Worm (Caenorhabditis elegans) whole organism, L1 larva: ENCODE results near the gene wapl-1.
A peak's percentile ranks its signal among the peaks of the same experiment; 100 is the strongest.

ENCODE experiments used
- C04F5.9 ChIP-seq: sonication (generic microtip); optimal IDR thresholded peaks from 2 replicates; lab custom pipeline; 2016; ENCODE audit warnings: missing genetic modification characterization, missing compliant biosample characterization
- C34B4.2 ChIP-seq: sonication (generic microtip); optimal IDR thresholded peaks from 2 replicates; lab custom pipeline; 2017; ENCODE audit warnings: mild to moderate bottlenecking, missing genetic modification characterization, missing compliant biosample characterization
- F16B12.6 ChIP-seq: fragments of 150-350 bp; optimal IDR thresholded peaks from 2 replicates; lab custom pipeline; 2014; ENCODE audit warnings: missing biosample characterization, missing genetic modification characterization
- alr-1 ChIP-seq: fragments of 200-800 bp; sonication (Bioruptor generic); optimal IDR thresholded peaks from 2 replicates; lab custom pipeline; 2018; ENCODE audit warnings: borderline replicate concordance, mild to moderate bottlenecking, missing genetic modification characterization, missing compliant biosample characterization
- ama-1 ChIP-seq: fragments of 150-350 bp; optimal IDR thresholded peaks from 2 replicates; lab custom pipeline; 2014
- blmp-1 ChIP-seq: fragments of 150-350 bp; optimal IDR thresholded peaks from 2 replicates; lab custom pipeline; 2014; ENCODE audit warnings: missing biosample characterization, missing genetic modification characterization
- ceh-8 ChIP-seq: fragments of 200-800 bp; sonication (Bioruptor generic); optimal IDR thresholded peaks from 2 replicates; lab custom pipeline; 2018; ENCODE audit warnings: mild to moderate bottlenecking, missing genetic modification characterization, moderate library complexity, missing compliant biosample characterization
- ceh-82 ChIP-seq, 3 experiments: fragments of 150-350 bp in 1 of 3; sonication (generic microtip) in 2 of 3; optimal IDR thresholded peaks; 2 replicates each; lab custom pipeline; 2014 to 2017; ENCODE audit warnings: missing biosample characterization in 3 of 3, missing genetic modification characterization in 3 of 3
- ces-1 ChIP-seq: fragments of 150-350 bp; optimal IDR thresholded peaks from 2 replicates; lab custom pipeline; 2014; ENCODE audit warnings: missing biosample characterization, missing genetic modification reagents, missing genetic modification characterization
- dpl-1 ChIP-seq, 3 experiments: fragments of 150-350 bp in 2 of 3; sonication (generic microtip) in 1 of 3; optimal IDR thresholded peaks; 2 replicates each; lab custom pipeline; 2014 to 2017; ENCODE audit warnings: missing biosample characterization in 3 of 3, missing genetic modification characterization in 3 of 3, missing genetic modification reagents in 3 of 3
- efl-1 ChIP-seq, 4 experiments: fragments of 150-350 bp; optimal IDR thresholded peaks in 3 of 4; peaks in 1 of 4; 1 replicate in 1 of 4; 2 replicates in 3 of 4; lab custom pipeline; 2014; ENCODE audit warnings: missing biosample characterization in 2 of 4, missing genetic modification characterization in 2 of 4, missing genetic modification reagents in 2 of 4
- efl-3 ChIP-seq: fragments of 200-800 bp; sonication (Bioruptor generic); optimal IDR thresholded peaks from 2 replicates; lab custom pipeline; 2018; ENCODE audit warnings: mild to moderate bottlenecking, missing genetic modification characterization, missing compliant biosample characterization
- egl-13 ChIP-seq: sonication (generic microtip); optimal IDR thresholded peaks from 2 replicates; lab custom pipeline; 2016; ENCODE audit warnings: missing genotype, missing genetic modification reagents, missing genetic modification characterization, missing compliant biosample characterization
- elt-2 ChIP-seq: sonication (generic microtip); optimal IDR thresholded peaks from 2 replicates; lab custom pipeline; 2016; ENCODE audit warnings: missing genetic modification characterization, mild to moderate bottlenecking, inconsistent platforms, missing compliant biosample characterization, missing genetic modification reagents
- elt-3 ChIP-seq, 6 experiments: fragments of 150-350 bp in 1 of 6; sonication (generic microtip); optimal IDR thresholded peaks; 2 replicates each; lab custom pipeline; 2017 to 2018; ENCODE audit warnings: missing biosample characterization in 6 of 6, missing genetic modification characterization in 6 of 6, inconsistent platforms in 1 of 6
- fkh-4 ChIP-seq: sonication (generic microtip); optimal IDR thresholded peaks from 2 replicates; lab custom pipeline; 2016; ENCODE audit warnings: missing compliant biosample characterization, missing genetic modification characterization, borderline replicate concordance
- fkh-8 ChIP-seq: sonication (generic microtip); optimal IDR thresholded peaks from 2 replicates; lab custom pipeline; 2016; ENCODE audit warnings: mild to moderate bottlenecking, missing genetic modification characterization, missing compliant biosample characterization
- hpl-2 ChIP-seq: fragments of 150-350 bp; optimal IDR thresholded peaks from 2 replicates; lab custom pipeline; 2014; ENCODE audit warnings: missing biosample characterization, missing genetic modification reagents, missing genetic modification characterization
- irx-1 ChIP-seq: sonication (generic microtip); optimal IDR thresholded peaks from 2 replicates; lab custom pipeline; 2016; ENCODE audit warnings: missing genetic modification characterization, missing compliant biosample characterization
- isw-1 ChIP-seq: fragments of 200-800 bp; sonication (Bioruptor generic); IDR thresholded peaks from 2 replicates; pipeline ENCODE4 v1.3.6; 2022; ENCODE audit warnings: missing genetic modification characterization, missing compliant biosample characterization
- jun-1 ChIP-seq: fragments of 150-350 bp; optimal IDR thresholded peaks from 2 replicates; lab custom pipeline; 2014; ENCODE audit warnings: missing biosample characterization, missing genetic modification reagents, missing genetic modification characterization
- lin-13 ChIP-seq: fragments of 150-350 bp; optimal IDR thresholded peaks from 2 replicates; lab custom pipeline; 2014; ENCODE audit warnings: missing biosample characterization, missing genetic modification reagents, missing genetic modification characterization
- lin-14 ChIP-seq: fragments of 200-800 bp; sonication (Bioruptor generic); optimal IDR thresholded peaks from 2 replicates; lab custom pipeline; 2018; ENCODE audit warnings: mild to moderate bottlenecking, missing genetic modification characterization, moderate library complexity, missing compliant biosample characterization
- lin-15B ChIP-seq: fragments of 150-350 bp; sonication (generic microtip); optimal IDR thresholded peaks from 3 replicates; lab custom pipeline; 2014; ENCODE audit warnings: missing biosample characterization, missing genetic modification characterization
- lin-35 ChIP-seq, 2 experiments: fragments of 150-350 bp; optimal IDR thresholded peaks; 2 replicates each; lab custom pipeline; 2014; ENCODE audit warnings: missing biosample characterization in 2 of 2, missing genetic modification characterization in 2 of 2, missing genetic modification reagents in 2 of 2
- lin-39 ChIP-seq: fragments of 150-350 bp; optimal IDR thresholded peaks from 2 replicates; lab custom pipeline; 2014; ENCODE audit warnings: missing biosample characterization, missing genetic modification reagents, missing genetic modification characterization
- lsy-2 ChIP-seq, 2 experiments: fragments of 150-350 bp; optimal IDR thresholded peaks; 2 replicates each; lab custom pipeline; 2014; ENCODE audit warnings: missing biosample characterization in 2 of 2, missing genetic modification characterization in 2 of 2
- mdl-1 ChIP-seq, 2 experiments: fragments of 150-350 bp; optimal IDR thresholded peaks; 2 replicates each; lab custom pipeline; 2014 to 2017; ENCODE audit warnings: missing biosample characterization in 2 of 2, missing genetic modification characterization in 2 of 2, inconsistent platforms in 1 of 2
- mep-1 ChIP-seq: fragments of 150-350 bp; optimal IDR thresholded peaks from 2 replicates; lab custom pipeline; 2014; ENCODE audit warnings: missing biosample characterization, missing genetic modification characterization
- nhr-11 ChIP-seq: fragments of 150-350 bp; optimal IDR thresholded peaks from 2 replicates; lab custom pipeline; 2014; ENCODE audit warnings: missing biosample characterization, missing genetic modification characterization
- nhr-12 ChIP-seq: sonication (generic microtip); optimal IDR thresholded peaks from 2 replicates; lab custom pipeline; 2017; ENCODE audit warnings: missing biosample characterization, missing genetic modification characterization
- nhr-19 ChIP-seq: fragments of 200-800 bp; sonication (Bioruptor generic); conservative IDR thresholded peaks from 2 replicates; pipeline ENCODE4 v1.3.6; 2022; ENCODE audit warnings: missing genetic modification characterization, missing compliant biosample characterization
- nhr-20 ChIP-seq: sonication (generic microtip); optimal IDR thresholded peaks from 2 replicates; lab custom pipeline; 2016; ENCODE audit warnings: mild to moderate bottlenecking, missing genetic modification characterization, missing compliant biosample characterization
- nhr-28 ChIP-seq: fragments of 150-350 bp; optimal IDR thresholded peaks from 2 replicates; lab custom pipeline; 2014; ENCODE audit warnings: missing biosample characterization, missing genetic modification characterization
- nhr-77 ChIP-seq: fragments of 150-350 bp; optimal IDR thresholded peaks from 2 replicates; lab custom pipeline; 2014; ENCODE audit warnings: missing biosample characterization, missing genetic modification characterization
- pag-3 ChIP-seq: sonication (generic microtip); optimal IDR thresholded peaks from 2 replicates; lab custom pipeline; 2017; ENCODE audit warnings: missing genetic modification characterization, mild to moderate bottlenecking, missing compliant biosample characterization, antibody characterized with exemption, borderline replicate concordance; ENCODE audit not compliant: insufficient read depth
- rnt-1 ChIP-seq: sonication (generic microtip); optimal IDR thresholded peaks from 2 replicates; lab custom pipeline; 2016; ENCODE audit warnings: mild to moderate bottlenecking, missing genetic modification characterization, moderate library complexity, missing compliant biosample characterization
- skn-1 ChIP-seq: fragments of 150-350 bp; optimal IDR thresholded peaks from 2 replicates; lab custom pipeline; 2014; ENCODE audit warnings: missing biosample characterization, missing genetic modification characterization
- snu-23 ChIP-seq: sonication (generic microtip); optimal IDR thresholded peaks from 2 replicates; lab custom pipeline; 2016; ENCODE audit warnings: missing genetic modification characterization, missing compliant biosample characterization
- sup-37 ChIP-seq: fragments of 200-800 bp; sonication (Bioruptor generic); optimal IDR thresholded peaks from 2 replicates; lab custom pipeline; 2018; ENCODE audit warnings: mild to moderate bottlenecking, missing genetic modification characterization, missing compliant biosample characterization
- swsn-7 ChIP-seq: sonication (generic microtip); optimal IDR thresholded peaks from 2 replicates; lab custom pipeline; 2016; ENCODE audit warnings: missing genetic modification characterization, missing compliant biosample characterization
- tbx-2 ChIP-seq: sonication (generic microtip); optimal IDR thresholded peaks from 2 replicates; lab custom pipeline; 2016; ENCODE audit warnings: missing genetic modification characterization, missing compliant biosample characterization
- tlp-1 ChIP-seq: fragments of 150-350 bp; optimal IDR thresholded peaks from 2 replicates; lab custom pipeline; 2014; ENCODE audit warnings: missing biosample characterization, missing genetic modification characterization
- unc-130 ChIP-seq: fragments of 150-350 bp; optimal IDR thresholded peaks from 2 replicates; lab custom pipeline; 2017; ENCODE audit warnings: missing biosample characterization, missing genetic modification characterization, inconsistent platforms
- unc-62 ChIP-seq: fragments of 150-350 bp; optimal IDR thresholded peaks from 2 replicates; lab custom pipeline; 2014; ENCODE audit warnings: missing biosample characterization, missing genetic modification reagents, missing genetic modification characterization
- unc-98 ChIP-seq: fragments of 200-800 bp; sonication (Bioruptor generic); IDR thresholded peaks from 2 replicates; pipeline ENCODE4 v1.3.6; 2022; ENCODE audit warnings: missing genetic modification characterization, missing compliant biosample characterization
- vab-15 ChIP-seq: sonication (generic microtip); optimal IDR thresholded peaks from 2 replicates; lab custom pipeline; 2017; ENCODE audit warnings: missing genotype, mild to moderate bottlenecking, missing genetic modification characterization, missing compliant biosample characterization
- zip-4 ChIP-seq: fragments of 200-800 bp; sonication (Bioruptor generic); optimal IDR thresholded peaks from 2 replicates; lab custom pipeline; 2018; ENCODE audit warnings: mild to moderate bottlenecking, missing genetic modification characterization, moderate library complexity, missing compliant biosample characterization
- ztf-11 ChIP-seq, 2 experiments: sonication (generic microtip); optimal IDR thresholded peaks; 2 replicates each; lab custom pipeline; 2016 to 2017; ENCODE audit warnings: missing genetic modification characterization in 2 of 2, missing biosample characterization in 1 of 2, missing compliant biosample characterization in 1 of 2
- ztf-4 ChIP-seq: fragments of 150-350 bp; optimal IDR thresholded peaks from 2 replicates; lab custom pipeline; 2014; ENCODE audit warnings: missing biosample characterization, missing genetic modification characterization

The wapl-1 gene

DNA sequence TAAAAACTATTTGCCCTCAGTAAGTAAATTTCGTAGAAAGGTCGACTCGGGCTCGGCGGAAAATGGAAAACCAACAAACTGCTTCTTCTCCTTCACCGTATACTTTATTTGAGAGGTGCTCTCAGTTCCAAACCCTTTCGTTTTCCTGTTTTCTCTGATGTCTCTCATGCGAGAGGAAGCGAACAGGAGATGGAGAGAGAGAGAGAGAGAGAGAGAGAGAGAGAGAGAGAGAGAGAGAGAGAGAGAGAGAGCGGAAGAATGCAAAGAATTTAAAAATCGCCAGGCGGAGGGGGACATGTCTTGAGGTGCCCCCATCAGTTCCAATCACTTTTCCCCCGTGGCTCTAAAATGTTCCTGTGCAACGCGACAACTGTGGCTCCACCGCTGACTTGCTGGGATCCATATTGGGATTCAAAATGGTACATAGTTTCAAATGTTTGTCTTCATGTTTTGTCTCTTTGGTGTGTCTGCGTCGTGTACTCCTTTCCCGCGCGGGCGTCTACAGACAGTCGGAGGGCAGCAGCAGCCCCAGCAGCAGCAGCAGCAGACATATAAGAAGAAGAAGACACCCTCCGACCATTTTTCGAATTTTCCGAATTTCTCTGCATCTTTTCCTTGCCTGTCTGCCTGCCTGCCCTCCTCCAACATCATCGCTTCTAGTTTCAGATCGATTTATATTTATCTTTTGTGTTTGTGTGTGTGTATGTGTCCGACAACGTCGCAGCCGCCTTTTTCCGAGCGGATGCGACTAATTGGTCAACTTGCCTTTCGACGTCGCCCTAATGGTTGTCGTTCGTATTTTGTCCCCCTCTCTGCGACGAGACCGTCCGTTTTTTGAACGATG is 9.0 kb upstream of the wapl-1 start, which contains the start of gene R08C7.11:
TSS of gene R08C7.11 (minus strand) at position 608 of the 844 bp plus-strand sequence.
- TF ChIP-seq lin-39 (tag; lab: Kevin White, UChicago) (no peak), C04F5.9 (no peak), nhr-12 (tag; lab: Kevin White, UChicago) (no peak), unc-62 (GFP tag; lab: Kevin White, UChicago) (no peak), isw-1 (GFP tag; lab: Robert Waterston, UW) (no peak), jun-1 (no peak), rnt-1 (tag; lab: Kevin White, UChicago) (peak; percentile 63), ceh-82 (tag; optimal IDR thresholded peaks at IDR 0.05; lab: Kevin White, UChicago) (peak in 1 of 3 experiments; percentile 15), lin-15B (tag; lab: Kevin White, UChicago) (no peak), hpl-2 (GFP tag; lab: Kevin White, UChicago) (no peak), elt-2 (no peak), dpl-1 (GFP tag; optimal IDR thresholded peaks at IDR 0.05; lab: Kevin White, UChicago) (peak; percentile 2 to 16 (median 14)), egl-13 (no peak), zip-4 (GFP tag; lab: Kevin White, UChicago) (no peak), vab-15 (tag; lab: Kevin White, UChicago) (no peak), fkh-8 (tag; lab: Kevin White, UChicago) (no peak), lin-13 (GFP tag; lab: Kevin White, UChicago) (no peak), pag-3 (tag; lab: Kevin White, UChicago) (no peak), lin-35 (GFP tag; optimal IDR thresholded peaks at IDR 0.05; lab: Kevin White, UChicago) (no peak), nhr-19 (GFP tag; lab: Robert Waterston, UW) (peak; percentile 46; the same call in 1 of the 2 replicates), nhr-20 (tag; lab: Kevin White, UChicago) (peak; percentile 6), ama-1 (lab: Kevin White, UChicago) (no peak), tlp-1 (tag; lab: Kevin White, UChicago) (no peak), mep-1 (tag; lab: Kevin White, UChicago) (peak; percentile 28), mdl-1 (tag; optimal IDR thresholded peaks at IDR 0.05; lab: Kevin White, UChicago) (no peak), nhr-77 (tag; lab: Kevin White, UChicago) (peak; percentile 17), irx-1 (no peak), efl-3 (GFP tag; lab: Kevin White, UChicago) (no peak), lsy-2 (tag; optimal IDR thresholded peaks at IDR 0.05; lab: Kevin White, UChicago) (peak; percentile 27 to 30), sup-37 (GFP tag; lab: Kevin White, UChicago) (peak; percentile 34), ceh-8 (GFP tag; lab: Kevin White, UChicago) (no peak), unc-130 (tag; lab: Kevin White, UChicago) (peak; percentile 38), elt-3 (tag; optimal IDR thresholded peaks at IDR 0.05; lab: Kevin White, UChicago) (peak in 2 of 6 experiments; percentile 5 to 66), blmp-1 (peak; percentile 77), alr-1 (tag; lab: Kevin White, UChicago) (no peak), lin-14 (GFP tag; lab: Kevin White, UChicago) (peak; percentile 60), tbx-2 (no peak), snu-23 (GFP tag; lab: Kevin White, UChicago) (peak; percentile 39), swsn-7 (peak; percentile 18), ztf-11 (tag; optimal IDR thresholded peaks at IDR 0.05; lab: Kevin White, UChicago) (no peak), unc-98 (GFP tag; lab: Robert Waterston, UW) (no peak), nhr-28 (tag; lab: Kevin White, UChicago) (no peak), F16B12.6 (no peak), ztf-4 (tag; lab: Kevin White, UChicago) (no peak), ces-1 (GFP tag; lab: Kevin White, UChicago) (no peak), C34B4.2 (no peak), fkh-4 (tag; lab: Kevin White, UChicago) (no peak), skn-1 (peak; percentile 5), efl-1 (optimal IDR thresholded peaks at IDR 0.05; lab: Kevin White, UChicago) (peak; percentile 55), efl-1 (GFP tag; optimal IDR thresholded peaks at IDR 0.05 in 1 of 2; lab: Kevin White, UChicago) (peak in 1 of 2 experiments; percentile 86), nhr-11 (no peak)
